Worm (Caenorhabditis elegans) whole organism, L1 larva: Measurements from ENCODE around the gene ubc-6.

Experiments
- C34B4.2 ChIP-seq: sonication (generic microtip); optimal IDR thresholded peaks from 2 replicates; lab custom pipeline; 2017; ENCODE audit warnings: mild to moderate bottlenecking, missing genetic modification characterization, missing compliant biosample characterization
- aha-1 ChIP-seq: fragments of 150-350 bp; optimal IDR thresholded peaks from 2 replicates; lab custom pipeline; 2014; ENCODE audit warnings: missing biosample characterization, missing genetic modification characterization
- ceh-8 ChIP-seq: fragments of 200-800 bp; sonication (Bioruptor generic); optimal IDR thresholded peaks from 2 replicates; lab custom pipeline; 2018; ENCODE audit warnings: mild to moderate bottlenecking, missing genetic modification characterization, moderate library complexity, missing compliant biosample characterization
- ceh-82 ChIP-seq, 3 experiments: fragments of 150-350 bp in 1 of 3; sonication (generic microtip) in 2 of 3; optimal IDR thresholded peaks; 2 replicates each; lab custom pipeline; 2014 to 2017; ENCODE audit warnings: missing biosample characterization in 3 of 3, missing genetic modification characterization in 3 of 3
- ces-1 ChIP-seq: fragments of 150-350 bp; optimal IDR thresholded peaks from 2 replicates; lab custom pipeline; 2014; ENCODE audit warnings: missing biosample characterization, missing genetic modification reagents, missing genetic modification characterization
- dpl-1 ChIP-seq, 3 experiments: fragments of 150-350 bp in 2 of 3; sonication (generic microtip) in 1 of 3; optimal IDR thresholded peaks; 2 replicates each; lab custom pipeline; 2014 to 2017; ENCODE audit warnings: missing biosample characterization in 3 of 3, missing genetic modification characterization in 3 of 3, missing genetic modification reagents in 3 of 3
- efl-1 ChIP-seq, 4 experiments: fragments of 150-350 bp; optimal IDR thresholded peaks in 3 of 4; peaks in 1 of 4; 1 replicate in 1 of 4; 2 replicates in 3 of 4; lab custom pipeline; 2014; ENCODE audit warnings: missing biosample characterization in 2 of 4, missing genetic modification characterization in 2 of 4, missing genetic modification reagents in 2 of 4
- efl-3 ChIP-seq: fragments of 200-800 bp; sonication (Bioruptor generic); optimal IDR thresholded peaks from 2 replicates; lab custom pipeline; 2018; ENCODE audit warnings: mild to moderate bottlenecking, missing genetic modification characterization, missing compliant biosample characterization
- elt-3 ChIP-seq, 6 experiments: fragments of 150-350 bp in 1 of 6; sonication (generic microtip); optimal IDR thresholded peaks; 2 replicates each; lab custom pipeline; 2017 to 2018; ENCODE audit warnings: missing biosample characterization in 6 of 6, missing genetic modification characterization in 6 of 6, inconsistent platforms in 1 of 6
- ets-5 ChIP-seq: fragments of 200-800 bp; sonication (Bioruptor generic); IDR thresholded peaks from 2 replicates; pipeline ENCODE4 v1.3.6; 2022; ENCODE audit warnings: missing genetic modification characterization, missing compliant biosample characterization
- fkh-4 ChIP-seq: sonication (generic microtip); optimal IDR thresholded peaks from 2 replicates; lab custom pipeline; 2016; ENCODE audit warnings: missing compliant biosample characterization, missing genetic modification characterization, borderline replicate concordance
- fkh-8 ChIP-seq: sonication (generic microtip); optimal IDR thresholded peaks from 2 replicates; lab custom pipeline; 2016; ENCODE audit warnings: mild to moderate bottlenecking, missing genetic modification characterization, missing compliant biosample characterization
- fos-1 ChIP-seq: fragments of 150-350 bp; optimal IDR thresholded peaks from 2 replicates; lab custom pipeline; 2014; ENCODE audit warnings: missing biosample characterization, missing genetic modification characterization
- grh-1 ChIP-seq: fragments of 200-800 bp; sonication (Bioruptor generic); IDR thresholded peaks from 2 replicates; pipeline ENCODE4 v1.3.6; 2022; ENCODE audit warnings: missing genetic modification reagents, missing genetic modification characterization, missing compliant biosample characterization
- hlh-17 ChIP-seq: fragments of 200-800 bp; sonication (Bioruptor generic); optimal IDR thresholded peaks from 2 replicates; lab custom pipeline; 2018; ENCODE audit warnings: missing genetic modification characterization, mild to moderate bottlenecking, missing compliant biosample characterization, moderate library complexity, borderline replicate concordance
- irx-1 ChIP-seq: sonication (generic microtip); optimal IDR thresholded peaks from 2 replicates; lab custom pipeline; 2016; ENCODE audit warnings: missing genetic modification characterization, missing compliant biosample characterization
- isw-1 ChIP-seq: fragments of 200-800 bp; sonication (Bioruptor generic); IDR thresholded peaks from 2 replicates; pipeline ENCODE4 v1.3.6; 2022; ENCODE audit warnings: missing genetic modification characterization, missing compliant biosample characterization
- lin-14 ChIP-seq: fragments of 200-800 bp; sonication (Bioruptor generic); optimal IDR thresholded peaks from 2 replicates; lab custom pipeline; 2018; ENCODE audit warnings: mild to moderate bottlenecking, missing genetic modification characterization, moderate library complexity, missing compliant biosample characterization
- lin-15B ChIP-seq: fragments of 150-350 bp; sonication (generic microtip); optimal IDR thresholded peaks from 3 replicates; lab custom pipeline; 2014; ENCODE audit warnings: missing biosample characterization, missing genetic modification characterization
- lin-35 ChIP-seq, 2 experiments: fragments of 150-350 bp; optimal IDR thresholded peaks; 2 replicates each; lab custom pipeline; 2014; ENCODE audit warnings: missing biosample characterization in 2 of 2, missing genetic modification characterization in 2 of 2, missing genetic modification reagents in 2 of 2
- lin-39 ChIP-seq: fragments of 150-350 bp; optimal IDR thresholded peaks from 2 replicates; lab custom pipeline; 2014; ENCODE audit warnings: missing biosample characterization, missing genetic modification reagents, missing genetic modification characterization
- lir-3 ChIP-seq: sonication (generic microtip); optimal IDR thresholded peaks from 2 replicates; lab custom pipeline; 2016; ENCODE audit warnings: mild to moderate bottlenecking, missing genetic modification characterization, moderate library complexity, missing compliant biosample characterization; ENCODE audit not compliant: poor library complexity
- mef-2 ChIP-seq: fragments of 150-350 bp; optimal IDR thresholded peaks from 2 replicates; lab custom pipeline; 2014; ENCODE audit warnings: missing biosample characterization, missing genetic modification characterization
- nhr-12 ChIP-seq: sonication (generic microtip); optimal IDR thresholded peaks from 2 replicates; lab custom pipeline; 2017; ENCODE audit warnings: missing biosample characterization, missing genetic modification characterization
- nhr-19 ChIP-seq: fragments of 200-800 bp; sonication (Bioruptor generic); conservative IDR thresholded peaks from 2 replicates; pipeline ENCODE4 v1.3.6; 2022; ENCODE audit warnings: missing genetic modification characterization, missing compliant biosample characterization
- nhr-28 ChIP-seq: fragments of 150-350 bp; optimal IDR thresholded peaks from 2 replicates; lab custom pipeline; 2014; ENCODE audit warnings: missing biosample characterization, missing genetic modification characterization
- nhr-47 ChIP-seq: sonication (generic microtip); optimal IDR thresholded peaks from 2 replicates; lab custom pipeline; 2016; ENCODE audit warnings: mild to moderate bottlenecking, missing genetic modification characterization, moderate library complexity, missing compliant biosample characterization
- nhr-76 ChIP-seq: sonication (generic microtip); optimal IDR thresholded peaks from 2 replicates; lab custom pipeline; 2017; ENCODE audit warnings: missing biosample characterization, missing genetic modification characterization
- nhr-77 ChIP-seq: fragments of 150-350 bp; optimal IDR thresholded peaks from 2 replicates; lab custom pipeline; 2014; ENCODE audit warnings: missing biosample characterization, missing genetic modification characterization
- pag-3 ChIP-seq: sonication (generic microtip); optimal IDR thresholded peaks from 2 replicates; lab custom pipeline; 2017; ENCODE audit warnings: missing genetic modification characterization, mild to moderate bottlenecking, missing compliant biosample characterization, antibody characterized with exemption, borderline replicate concordance; ENCODE audit not compliant: insufficient read depth
- pax-3 ChIP-seq: fragments of 200-800 bp; sonication (Bioruptor generic); optimal IDR thresholded peaks from 2 replicates; lab custom pipeline; 2018; ENCODE audit warnings: mild to moderate bottlenecking, missing genetic modification characterization, moderate library complexity, missing compliant biosample characterization
- rnt-1 ChIP-seq: sonication (generic microtip); optimal IDR thresholded peaks from 2 replicates; lab custom pipeline; 2016; ENCODE audit warnings: mild to moderate bottlenecking, missing genetic modification characterization, moderate library complexity, missing compliant biosample characterization
- snpc-4 ChIP-seq: fragments of 150-350 bp; optimal IDR thresholded peaks from 2 replicates; lab custom pipeline; 2014; ENCODE audit warnings: missing biosample characterization, missing genetic modification characterization
- snu-23 ChIP-seq: sonication (generic microtip); optimal IDR thresholded peaks from 2 replicates; lab custom pipeline; 2016; ENCODE audit warnings: missing genetic modification characterization, missing compliant biosample characterization
- sox-4 ChIP-seq: sonication (generic microtip); optimal IDR thresholded peaks from 2 replicates; lab custom pipeline; 2016; ENCODE audit warnings: missing genetic modification characterization, missing compliant biosample characterization
- sptf-1 ChIP-seq: fragments of 150-350 bp; optimal IDR thresholded peaks from 2 replicates; lab custom pipeline; 2014; ENCODE audit warnings: missing biosample characterization, missing genetic modification characterization
- tlp-1 ChIP-seq: fragments of 150-350 bp; optimal IDR thresholded peaks from 2 replicates; lab custom pipeline; 2014; ENCODE audit warnings: missing biosample characterization, missing genetic modification characterization
- unc-130 ChIP-seq: fragments of 150-350 bp; optimal IDR thresholded peaks from 2 replicates; lab custom pipeline; 2017; ENCODE audit warnings: missing biosample characterization, missing genetic modification characterization, inconsistent platforms
- unc-30 ChIP-seq: sonication (generic microtip); optimal IDR thresholded peaks from 2 replicates; lab custom pipeline; 2017; ENCODE audit warnings: missing biosample characterization, missing genetic modification characterization
- unc-86 ChIP-seq: sonication (generic microtip); optimal IDR thresholded peaks from 2 replicates; lab custom pipeline; 2016; ENCODE audit warnings: missing genetic modification characterization, missing compliant biosample characterization
- unc-98 ChIP-seq: fragments of 200-800 bp; sonication (Bioruptor generic); IDR thresholded peaks from 2 replicates; pipeline ENCODE4 v1.3.6; 2022; ENCODE audit warnings: missing genetic modification characterization, missing compliant biosample characterization
- xbp-1 ChIP-seq: sonication (generic microtip); optimal IDR thresholded peaks from 2 replicates; lab custom pipeline; 2016; ENCODE audit warnings: missing genetic modification characterization, missing compliant biosample characterization
- zip-4 ChIP-seq: fragments of 200-800 bp; sonication (Bioruptor generic); optimal IDR thresholded peaks from 2 replicates; lab custom pipeline; 2018; ENCODE audit warnings: mild to moderate bottlenecking, missing genetic modification characterization, moderate library complexity, missing compliant biosample characterization
- ztf-11 ChIP-seq, 2 experiments: sonication (generic microtip); optimal IDR thresholded peaks; 2 replicates each; lab custom pipeline; 2016 to 2017; ENCODE audit warnings: missing genetic modification characterization in 2 of 2, missing biosample characterization in 1 of 2, missing compliant biosample characterization in 1 of 2

Gene ubc-6

DNA sequence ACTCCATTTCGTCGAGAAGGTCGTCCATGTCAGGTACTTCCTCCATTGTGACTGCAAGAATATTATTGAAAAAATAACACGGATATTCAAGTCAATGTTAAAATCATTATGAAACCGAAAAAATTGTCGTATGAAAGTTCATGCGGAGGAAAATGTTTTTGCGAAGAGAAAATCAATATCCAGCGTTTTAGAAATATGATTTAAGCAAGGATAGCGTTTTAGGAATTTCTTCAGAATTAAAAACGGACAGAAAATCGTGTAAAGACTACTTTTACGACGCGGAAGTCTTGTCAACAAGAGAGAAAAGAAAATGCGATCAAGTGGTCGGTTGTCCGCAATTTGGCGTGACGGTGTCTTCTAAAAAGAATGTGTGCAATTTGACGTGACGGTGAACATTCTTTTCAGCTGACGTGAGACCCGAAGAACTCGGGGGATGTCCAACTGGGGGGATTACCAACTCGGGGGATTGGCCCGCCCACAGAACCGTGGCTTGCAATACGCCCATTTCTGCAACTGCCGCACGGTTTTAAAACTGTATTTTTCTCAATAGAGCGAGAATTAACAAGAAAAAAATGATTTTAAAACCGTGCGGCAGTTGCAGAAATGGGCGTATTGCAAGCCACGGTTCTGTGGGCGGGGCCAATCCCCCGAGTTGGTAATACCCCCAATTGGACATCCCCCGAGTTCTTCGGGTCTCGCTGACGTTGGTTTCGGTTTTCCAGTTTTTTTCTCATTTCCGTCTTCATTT is at the start of gene ubc-6, which contains the start of gene aka-1 (continued):
- no peak for TF ChIP-seq nhr-12
- TF ChIP-seq elt-3 (tag; optimal IDR thresholded peaks at IDR 0.05; lab: Kevin White, UChicago), result peak in 1 of 6 experiments; percentile 45
- TF ChIP-seq fos-1 (tag; lab: Kevin White, UChicago), result peak; percentile 42
- TF ChIP-seq zip-4 (GFP tag; lab: Kevin White, UChicago), result peak; percentile 50
- no peak for TF ChIP-seq unc-98 (GFP tag; lab: Robert Waterston, UW)
- TF ChIP-seq unc-30, result no peak
- no peak for TF ChIP-seq C34B4.2 (tag; lab: Kevin White, UChicago)
- TF ChIP-seq mef-2 (tag; lab: Kevin White, UChicago), result no peak
- peak; percentile 92 for TF ChIP-seq nhr-47 (tag; lab: Kevin White, UChicago)
- TF ChIP-seq ceh-8 (GFP tag; lab: Kevin White, UChicago), result peak; percentile 59
- peak; percentile 33 for TF ChIP-seq unc-130
- TF ChIP-seq sox-4 (tag; lab: Kevin White, UChicago), result peak; percentile 57
- TF ChIP-seq fkh-4, result no peak
- peak; percentile 46 to 85 (median 68) for TF ChIP-seq ceh-82 (tag; optimal IDR thresholded peaks at IDR 0.05; lab: Kevin White, UChicago)
- peak; percentile 92 for TF ChIP-seq nhr-19 (GFP tag; lab: Robert Waterston, UW)
- TF ChIP-seq rnt-1 (tag; lab: Kevin White, UChicago), result peak; percentile 83
- TF ChIP-seq nhr-76 (tag; lab: Kevin White, UChicago), result peak; percentile 30
- peak; percentile 74 to 76 for TF ChIP-seq efl-1 (optimal IDR thresholded peaks at IDR 0.05; lab: Kevin White, UChicago)
- peak; percentile 67 to 96 for TF ChIP-seq efl-1 (GFP tag; optimal IDR thresholded peaks at IDR 0.05 in 1 of 2; lab: Kevin White, UChicago)
- TF ChIP-seq unc-86 (tag; lab: Kevin White, UChicago), result peak; percentile 82
- TF ChIP-seq ces-1 (GFP tag; lab: Kevin White, UChicago), result no peak
- peak; percentile 79 for TF ChIP-seq pax-3
- no peak for TF ChIP-seq efl-3 (GFP tag; lab: Kevin White, UChicago)
- no peak for TF ChIP-seq hlh-17 (GFP tag; lab: Kevin White, UChicago)
- no peak for TF ChIP-seq aha-1 (tag; lab: Kevin White, UChicago)
- no peak for TF ChIP-seq tlp-1
- peak; percentile 78 for TF ChIP-seq fkh-8 (tag; lab: Kevin White, UChicago)
- TF ChIP-seq snpc-4, result peak; percentile 42
- TF ChIP-seq nhr-28, result no peak
- TF ChIP-seq nhr-77, result peak; percentile 82
- no peak for TF ChIP-seq sptf-1 (tag; lab: Kevin White, UChicago)
- TF ChIP-seq lir-3, result peak; percentile 71
- TF ChIP-seq lin-39 (tag; lab: Kevin White, UChicago), result no peak
- TF ChIP-seq, all 84 proteins: peak for 52

DNA sequence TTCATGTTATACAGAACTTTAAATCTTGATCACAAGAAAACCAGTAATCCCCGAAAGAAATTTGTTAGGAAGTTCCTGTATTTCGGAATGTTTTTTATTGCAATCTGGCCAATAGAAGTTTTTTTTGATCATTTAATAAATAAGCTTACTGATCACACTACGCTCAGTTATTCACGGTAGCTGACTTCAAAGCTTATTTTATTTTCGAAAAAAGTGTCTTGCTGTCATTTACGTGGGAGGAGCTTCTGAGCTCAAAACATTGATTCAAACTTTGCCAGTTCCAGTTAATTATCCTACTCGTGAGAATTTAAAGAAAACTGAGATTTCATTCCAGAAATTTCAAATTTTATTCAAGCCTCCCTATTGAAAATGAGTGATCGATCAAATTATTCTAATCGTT is 46.7 kb upstream of the ubc-6 start, which contains the start of gene srd-54:
Gene srd-54, plus strand, starts transcription at position 301 of the 400 bp plus-strand sequence.
- TF ChIP-seq ets-5 (GFP tag; lab: Robert Waterston, UW), result no peak
- no peak for TF ChIP-seq pag-3 (tag; lab: Kevin White, UChicago)
- no peak for TF ChIP-seq lin-15B (tag; lab: Kevin White, UChicago)
- TF ChIP-seq, all 84 proteins: peak for 0

DNA sequence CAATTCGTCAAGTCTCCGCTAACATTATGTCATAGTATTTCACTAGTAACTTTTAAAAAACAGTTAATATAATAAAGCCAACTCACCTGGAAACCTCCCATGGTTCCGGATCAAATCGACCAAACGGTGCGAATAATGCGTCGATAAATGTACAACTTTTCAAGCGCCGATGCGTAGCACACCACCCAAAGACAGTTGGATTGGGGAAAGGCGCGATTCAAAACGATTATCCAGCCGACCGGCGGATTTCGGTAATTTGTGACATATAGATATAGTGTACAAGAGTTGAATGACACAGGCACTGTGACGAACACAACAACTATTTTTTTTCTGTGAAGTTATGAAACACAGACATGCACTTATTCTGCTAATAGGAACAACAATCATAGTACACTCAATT is 44.8 kb upstream of the ubc-6 start, which contains the start of gene kcc-3:
Gene kcc-3, minus strand, starts transcription at position 101 of the 400 bp plus-strand sequence.
- TF ChIP-seq nhr-47 (tag; lab: Kevin White, UChicago) (no peak), nhr-28 (no peak), ets-5 (GFP tag; lab: Robert Waterston, UW) (no peak), ztf-11 (tag; optimal IDR thresholded peaks at IDR 0.05; lab: Kevin White, UChicago) (no peak), lin-39 (tag; lab: Kevin White, UChicago) (no peak), grh-1 (no peak), unc-130 (no peak), nhr-76 (tag; lab: Kevin White, UChicago) (no peak), snu-23 (no peak), isw-1 (GFP tag; lab: Robert Waterston, UW) (no peak), lin-14 (no peak), lin-35 (GFP tag; optimal IDR thresholded peaks at IDR 0.05; lab: Kevin White, UChicago) (no peak), xbp-1 (tag; lab: Kevin White, UChicago) (no peak), ces-1 (GFP tag; lab: Kevin White, UChicago) (no peak), irx-1 (no peak), dpl-1 (GFP tag; optimal IDR thresholded peaks at IDR 0.05; lab: Kevin White, UChicago) (no peak), tlp-1 (no peak)
